Worm (Caenorhabditis elegans) whole organism, early embryonic: ENCODE data around the gene mps-1.

Experiments used
- B0310.2 ChIP-seq: sonication (generic microtip); optimal IDR thresholded peaks from 2 replicates; lab custom pipeline; 2016; ENCODE audit warnings: mild to moderate bottlenecking, missing genetic modification characterization, missing compliant biosample characterization
- F13C5.2 ChIP-seq: sonication (generic microtip); optimal IDR thresholded peaks from 2 replicates; lab custom pipeline; 2017; ENCODE audit warnings: mild to moderate bottlenecking, missing genetic modification characterization, inconsistent platforms, missing compliant biosample characterization
- aly-1 ChIP-seq: sonication (generic microtip); optimal IDR thresholded peaks from 2 replicates; lab custom pipeline; 2016; ENCODE audit warnings: missing genetic modification characterization, missing compliant biosample characterization
- ama-1 ChIP-seq: fragments of 150-350 bp; optimal IDR thresholded peaks from 2 replicates; lab custom pipeline; 2014
- ceh-13 ChIP-seq: fragments of 200-800 bp; sonication (Bioruptor generic); optimal IDR thresholded peaks from 2 replicates; lab custom pipeline; 2018; ENCODE audit warnings: mild to moderate bottlenecking, missing genetic modification characterization, missing compliant biosample characterization
- ceh-36 ChIP-seq: sonication (generic microtip); optimal IDR thresholded peaks from 2 replicates; lab custom pipeline; 2016; ENCODE audit warnings: missing genetic modification characterization, inconsistent platforms, missing compliant biosample characterization
- ets-7 ChIP-seq: sonication (generic microtip); optimal IDR thresholded peaks from 2 replicates; lab custom pipeline; 2016; ENCODE audit warnings: missing genotype, missing genetic modification characterization, missing compliant biosample characterization
- flt-1 ChIP-seq: fragments of 200-800 bp; sonication (Bioruptor generic); IDR thresholded peaks from 2 replicates; pipeline ENCODE4 v1.3.6; 2022; ENCODE audit warnings: missing genetic modification characterization, missing compliant biosample characterization
- hmbx-1 ChIP-seq: sonication (generic microtip); optimal IDR thresholded peaks from 2 replicates; lab custom pipeline; 2016; ENCODE audit warnings: mild to moderate bottlenecking, missing genetic modification characterization, missing compliant biosample characterization
- hmg-4 ChIP-seq: fragments of 200-800 bp; sonication (Bioruptor generic); optimal IDR thresholded peaks from 2 replicates; lab custom pipeline; 2018; ENCODE audit warnings: mild to moderate bottlenecking, missing genetic modification characterization, missing compliant biosample characterization
- hnd-1 ChIP-seq: sonication (generic microtip); optimal IDR thresholded peaks from 2 replicates; lab custom pipeline; 2016; ENCODE audit warnings: missing genetic modification characterization, missing compliant biosample characterization
- pes-1 ChIP-seq: fragments of 200-800 bp; sonication (Bioruptor generic); IDR thresholded peaks from 2 replicates; pipeline ENCODE4 v1.3.6; 2022; ENCODE audit warnings: missing genetic modification reagents, missing genetic modification characterization, missing compliant biosample characterization
- scrt-1 ChIP-seq: fragments of 200-800 bp; sonication (Bioruptor generic); IDR thresholded peaks from 2 replicates; pipeline ENCODE4 v1.3.6; 2022; ENCODE audit warnings: missing genetic modification characterization, missing compliant biosample characterization
- sea-1 ChIP-seq: fragments of 200-800 bp; sonication (Bioruptor generic); conservative IDR thresholded peaks from 2 replicates; pipeline ENCODE4 v1.3.6; 2022; ENCODE audit warnings: missing genetic modification characterization, missing compliant biosample characterization
- tbx-11 ChIP-seq: fragments of 200-800 bp; sonication (Bioruptor generic); IDR thresholded peaks from 2 replicates; pipeline ENCODE4 v1.3.6; 2022; ENCODE audit warnings: missing genetic modification characterization, missing compliant biosample characterization
- tbx-37 ChIP-seq: fragments of 200-800 bp; sonication (Bioruptor generic); conservative IDR thresholded peaks from 2 replicates; pipeline ENCODE4 v1.3.6; 2022; ENCODE audit warnings: missing genetic modification reagents, missing genetic modification characterization, missing compliant biosample characterization
- tra-4 ChIP-seq: sonication (generic microtip); optimal IDR thresholded peaks from 2 replicates; lab custom pipeline; 2017; ENCODE audit warnings: missing genetic modification characterization, missing compliant biosample characterization

mps-1 gene

DNA sequence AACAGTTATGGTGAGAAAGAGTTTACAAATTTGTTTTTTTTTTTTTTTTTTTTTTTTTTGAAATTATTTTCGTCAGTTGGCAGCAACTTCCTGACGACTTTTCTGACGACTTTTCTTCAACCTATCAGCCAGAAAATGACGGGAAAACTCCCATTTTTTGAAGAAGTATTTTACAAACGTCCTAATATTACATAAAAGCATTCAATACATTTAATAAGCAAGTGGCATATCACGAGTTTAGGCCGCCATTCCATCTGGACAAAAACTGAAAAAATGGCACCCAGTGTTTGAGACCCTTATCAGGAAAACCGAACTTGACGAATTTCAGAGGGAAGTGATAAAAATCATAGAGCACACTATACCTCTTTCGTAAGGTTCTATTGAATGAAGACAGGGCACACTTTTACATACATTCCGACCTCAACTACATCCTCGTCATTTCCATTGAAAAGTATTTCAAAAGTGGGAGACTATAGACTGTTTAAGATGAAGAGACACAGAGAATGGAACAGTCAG lies 40.6 kb upstream of the mps-1 start:
- TF ChIP-seq hnd-1 (tag; lab: Kevin White, UChicago) (no peak), F13C5.2 (no peak)

DNA sequence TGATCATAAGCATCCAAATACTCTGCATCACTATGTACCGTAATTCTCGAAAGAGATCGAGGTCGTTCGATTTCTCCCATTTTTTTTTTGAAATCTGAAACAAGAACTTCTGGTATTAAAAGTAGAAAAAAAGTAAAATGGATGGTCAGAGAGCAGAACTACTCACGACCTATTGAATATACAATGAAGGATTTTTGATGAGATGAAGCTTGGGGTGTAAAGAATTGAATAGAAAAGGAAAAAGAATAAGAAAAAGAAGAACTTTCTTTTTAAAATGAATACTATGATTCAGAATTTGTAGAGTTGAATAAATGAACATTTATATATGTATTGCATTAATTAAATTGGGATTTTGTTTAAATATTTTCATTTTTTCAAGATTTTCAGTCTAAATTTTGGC lies 39.7 kb upstream of the mps-1 start, which contains the start of gene ttc-39B:
TSS of gene ttc-39B (minus strand) at position 101 of the 400 bp plus-strand sequence.
- TF ChIP-seq tra-4 (tag; lab: Kevin White, UChicago) (no peak), sea-1 (GFP tag; lab: Robert Waterston, UW) (no peak), tbx-11 (GFP tag; lab: Robert Waterston, UW) (no peak), scrt-1 (no peak), pes-1 (GFP tag; lab: Robert Waterston, UW) (no peak), tbx-37 (no peak), ceh-36 (tag; lab: Kevin White, UChicago) (no peak), ets-7 (tag; lab: Kevin White, UChicago) (no peak), hmbx-1 (no peak), F13C5.2 (no peak), flt-1 (GFP tag; lab: Robert Waterston, UW) (no peak), ama-1 (lab: Kevin White, UChicago) (no peak), hmg-4 (GFP tag; lab: Kevin White, UChicago) (no peak), aly-1 (tag; lab: Kevin White, UChicago) (no peak), B0310.2 (tag; lab: Kevin White, UChicago) (no peak), ceh-13 (GFP tag; lab: Kevin White, UChicago) (no peak), hnd-1 (tag; lab: Kevin White, UChicago) (no peak)

DNA sequence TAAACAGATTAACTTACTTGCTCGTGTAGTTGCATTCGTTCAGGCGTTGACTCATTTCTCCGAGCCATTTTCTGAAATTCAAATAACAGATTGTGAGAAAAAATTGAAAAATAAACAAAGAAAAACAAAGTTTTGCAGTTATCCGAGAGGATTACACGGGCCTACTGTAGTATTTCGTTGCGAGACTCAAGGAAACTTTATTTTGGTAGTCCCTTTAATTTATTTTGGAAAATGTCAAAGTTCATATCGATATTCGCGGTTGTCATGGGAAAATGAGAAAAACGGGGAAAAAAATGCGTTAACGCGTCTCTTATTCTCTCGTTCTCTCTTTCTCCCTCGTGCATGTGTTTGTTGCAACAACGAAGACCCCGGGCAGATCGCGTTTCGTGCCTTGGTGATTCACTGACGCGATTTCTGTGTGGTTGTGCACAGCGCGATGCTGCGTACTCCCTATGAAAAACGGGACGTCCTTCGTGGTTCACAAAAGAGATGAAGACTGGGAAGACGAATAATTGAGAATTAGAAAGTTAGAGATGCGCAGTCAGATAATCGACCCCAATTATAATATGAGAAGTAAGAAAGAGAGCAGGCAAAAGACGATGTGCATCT lies 37.2 kb upstream of the mps-1 start, which contains the start of gene set-4:
TSS of gene set-4 (minus strand) at position 120 of the 609 bp plus-strand sequence.
- no peak for TF ChIP-seq ceh-13 (GFP tag; lab: Kevin White, UChicago)
- 0 out of 2 replicates have a peak, but pooled peaks have one; percentile 20 for TF ChIP-seq sea-1 (GFP tag; lab: Robert Waterston, UW)
- peak; percentile 79 for TF ChIP-seq F13C5.2
- peak; percentile 82 for TF ChIP-seq hmg-4 (GFP tag; lab: Kevin White, UChicago)
- no peak for TF ChIP-seq hmbx-1
- peak; percentile 31 for TF ChIP-seq ceh-36 (tag; lab: Kevin White, UChicago)

DNA sequence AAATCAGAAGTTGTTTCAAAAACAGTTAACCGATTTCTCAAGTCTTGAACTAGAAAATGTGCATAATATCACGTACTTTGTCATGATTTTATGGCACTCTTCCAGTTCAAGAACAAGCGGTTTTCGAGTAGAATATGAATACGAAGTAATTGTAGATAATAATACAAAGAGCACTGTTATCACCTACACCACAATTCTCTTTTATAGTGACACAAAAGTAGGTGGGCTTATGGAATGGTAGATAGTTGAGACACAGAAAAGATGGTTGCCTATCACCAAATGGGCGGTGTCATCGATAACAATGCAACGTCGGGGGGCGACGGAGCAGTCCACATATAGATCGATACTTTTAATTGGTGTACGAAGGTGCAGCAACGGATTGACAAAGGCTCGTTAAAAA lies 34.5 kb upstream of the mps-1 start:
- TF ChIP-seq B0310.2 (tag; lab: Kevin White, UChicago) = no peak
- TF ChIP-seq sea-1 (GFP tag; lab: Robert Waterston, UW) = no peak
- TF ChIP-seq scrt-1 = no peak
- no peak for TF ChIP-seq ceh-13 (GFP tag; lab: Kevin White, UChicago)
- TF ChIP-seq pes-1 (GFP tag; lab: Robert Waterston, UW) = no peak
- no peak for TF ChIP-seq ceh-36 (tag; lab: Kevin White, UChicago)
- TF ChIP-seq ets-7 (tag; lab: Kevin White, UChicago) = no peak
- no peak for TF ChIP-seq flt-1 (GFP tag; lab: Robert Waterston, UW)
- no peak for TF ChIP-seq tra-4 (tag; lab: Kevin White, UChicago)
- TF ChIP-seq tbx-11 (GFP tag; lab: Robert Waterston, UW) = no peak
- TF ChIP-seq hnd-1 (tag; lab: Kevin White, UChicago) = no peak
- no peak for TF ChIP-seq hmg-4 (GFP tag; lab: Kevin White, UChicago)

DNA sequence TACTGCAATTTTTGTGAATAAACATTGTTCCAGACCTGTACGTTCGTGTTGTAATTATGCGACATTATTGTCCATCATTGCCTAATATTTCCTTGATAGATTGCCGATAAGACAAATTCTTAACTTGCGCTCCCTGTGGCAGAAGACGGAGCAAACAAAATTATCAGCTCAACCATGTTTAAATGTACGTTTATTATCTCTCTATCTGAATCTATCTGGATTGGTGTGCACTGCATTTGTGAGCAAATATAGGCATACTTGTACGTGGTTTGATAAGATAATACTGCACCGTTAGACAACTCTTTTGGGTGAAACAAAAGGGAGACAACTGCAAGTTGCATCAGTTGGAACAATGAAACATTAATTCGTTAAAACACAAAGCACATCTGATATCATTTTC lies 33.2 kb upstream of the mps-1 start:
- TF ChIP-seq ceh-13 (GFP tag; lab: Kevin White, UChicago) (no peak), flt-1 (GFP tag; lab: Robert Waterston, UW) (no peak), aly-1 (tag; lab: Kevin White, UChicago) (no peak), scrt-1 (no peak)

DNA sequence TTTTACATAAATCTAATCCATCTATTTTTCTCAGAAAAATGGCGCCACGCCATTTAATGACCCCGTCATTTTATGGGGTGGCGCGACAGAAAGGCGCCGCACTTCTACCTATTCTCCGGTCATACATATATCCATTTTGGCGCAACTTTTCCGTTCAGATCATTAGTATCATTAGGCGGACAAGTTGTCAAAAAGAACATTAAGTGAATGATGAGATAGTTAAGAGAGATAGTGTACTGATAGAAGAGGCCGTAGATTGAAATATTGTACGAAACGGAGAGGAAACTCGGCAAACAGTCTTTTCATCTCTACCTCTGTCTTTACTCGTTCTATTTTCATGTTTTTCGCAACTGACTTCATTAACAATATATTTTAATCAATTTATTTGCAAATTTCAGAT lies 29.9 kb upstream of the mps-1 start, which contains the start of gene sma-6:
TSS of gene sma-6 (plus strand) at position 399 of the 400 bp plus-strand sequence.
- TF ChIP-seq hnd-1 (tag; lab: Kevin White, UChicago) = no peak
- TF ChIP-seq aly-1 (tag; lab: Kevin White, UChicago) = no peak
- TF ChIP-seq ceh-36 (tag; lab: Kevin White, UChicago) = no peak
- TF ChIP-seq ets-7 (tag; lab: Kevin White, UChicago) = no peak
- TF ChIP-seq hmbx-1 = no peak
- no peak for TF ChIP-seq ceh-13 (GFP tag; lab: Kevin White, UChicago)
- no peak for TF ChIP-seq F13C5.2
- no peak for TF ChIP-seq B0310.2 (tag; lab: Kevin White, UChicago)
- TF ChIP-seq ama-1 (lab: Kevin White, UChicago) = no peak
- no peak for TF ChIP-seq tra-4 (tag; lab: Kevin White, UChicago)

DNA sequence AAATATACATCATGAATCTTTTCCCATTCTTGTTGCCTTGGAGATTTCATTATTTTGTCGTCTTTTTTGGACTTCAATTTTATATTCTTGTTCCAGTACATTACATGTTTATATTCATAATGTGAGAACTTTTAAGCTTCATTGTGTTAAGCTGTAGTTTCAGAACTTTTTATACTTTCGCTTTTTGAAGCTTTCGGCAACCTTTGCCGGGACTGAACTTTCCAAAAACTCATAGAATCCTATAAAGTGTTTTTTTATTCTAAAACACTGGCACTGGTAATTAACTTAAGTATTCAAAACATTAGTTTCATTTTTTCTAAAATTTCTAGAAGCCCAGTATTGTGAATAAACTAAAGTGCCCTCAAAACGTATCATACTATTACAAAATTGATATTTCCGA lies 28.8 kb upstream of the mps-1 start, which contains the start of gene C32D5.4:
TSS of gene C32D5.4 (minus strand) at position 101 of the 400 bp plus-strand sequence.
- TF ChIP-seq ceh-36 (tag; lab: Kevin White, UChicago) (no peak), tra-4 (tag; lab: Kevin White, UChicago) (no peak), flt-1 (GFP tag; lab: Robert Waterston, UW) (no peak), pes-1 (GFP tag; lab: Robert Waterston, UW) (no peak), B0310.2 (tag; lab: Kevin White, UChicago) (no peak), hnd-1 (tag; lab: Kevin White, UChicago) (no peak), aly-1 (tag; lab: Kevin White, UChicago) (no peak), tbx-11 (GFP tag; lab: Robert Waterston, UW) (no peak), scrt-1 (no peak), ets-7 (tag; lab: Kevin White, UChicago) (no peak), hmg-4 (GFP tag; lab: Kevin White, UChicago) (no peak), tbx-37 (no peak), hmbx-1 (no peak), sea-1 (GFP tag; lab: Robert Waterston, UW) (no peak), F13C5.2 (no peak), ama-1 (lab: Kevin White, UChicago) (no peak), ceh-13 (GFP tag; lab: Kevin White, UChicago) (no peak)
